Worm (Caenorhabditis elegans) whole organism, midembryonic: ENCODE measurements around the gene C53C7.3.

ENCODE experiments used
- T22C8.4 ChIP-seq: fragments of 200-800 bp; sonication (Bioruptor generic); IDR thresholded peaks from 2 replicates; pipeline ENCODE4 v1.3.6; 2022; ENCODE audit warnings: missing genetic modification characterization, missing compliant biosample characterization
- cog-1 ChIP-seq: sonication (generic microtip); optimal IDR thresholded peaks from 2 replicates; lab custom pipeline; 2016; ENCODE audit warnings: missing genetic modification characterization, missing compliant biosample characterization
- flt-1 ChIP-seq: fragments of 200-800 bp; sonication (Bioruptor generic); IDR thresholded peaks from 2 replicates; pipeline ENCODE4 v1.3.6; 2022; ENCODE audit warnings: missing genetic modification characterization, missing compliant biosample characterization
- klf-2 ChIP-seq: fragments of 200-800 bp; sonication (Bioruptor generic); conservative IDR thresholded peaks from 2 replicates; pipeline ENCODE4 v1.3.6; 2022; ENCODE audit warnings: missing genetic modification reagents, missing genetic modification characterization, missing compliant biosample characterization
- med-1 ChIP-seq: sonication (generic microtip); optimal IDR thresholded peaks from 2 replicates; lab custom pipeline; 2017; ENCODE audit warnings: missing genetic modification characterization, mild to moderate bottlenecking, missing compliant biosample characterization, antibody characterized with exemption, missing genetic modification reagents; ENCODE audit not compliant: insufficient read depth
- ref-1 ChIP-seq: fragments of 200-800 bp; sonication (Bioruptor generic); conservative IDR thresholded peaks from 2 replicates; pipeline ENCODE4 v1.3.6; 2022; ENCODE audit warnings: missing genetic modification reagents, missing genetic modification characterization, missing compliant biosample characterization
- tab-1 ChIP-seq: fragments of 200-800 bp; sonication (Bioruptor generic); IDR thresholded peaks from 2 replicates; pipeline ENCODE4 v1.3.6; 2022; ENCODE audit warnings: missing genetic modification characterization, missing compliant biosample characterization
- ztf-23 ChIP-seq: fragments of 200-800 bp; sonication (Bioruptor generic); IDR thresholded peaks from 2 replicates; pipeline ENCODE4 v1.3.6; 2022; ENCODE audit warnings: missing genetic modification reagents, missing genetic modification characterization, missing compliant biosample characterization
- ztf-29 ChIP-seq: fragments of 200-800 bp; sonication (Bioruptor generic); IDR thresholded peaks from 2 replicates; pipeline ENCODE4 v1.3.6; 2022; ENCODE audit warnings: missing genetic modification reagents, missing genetic modification characterization, missing compliant biosample characterization

The C53C7.3 gene

DNA sequence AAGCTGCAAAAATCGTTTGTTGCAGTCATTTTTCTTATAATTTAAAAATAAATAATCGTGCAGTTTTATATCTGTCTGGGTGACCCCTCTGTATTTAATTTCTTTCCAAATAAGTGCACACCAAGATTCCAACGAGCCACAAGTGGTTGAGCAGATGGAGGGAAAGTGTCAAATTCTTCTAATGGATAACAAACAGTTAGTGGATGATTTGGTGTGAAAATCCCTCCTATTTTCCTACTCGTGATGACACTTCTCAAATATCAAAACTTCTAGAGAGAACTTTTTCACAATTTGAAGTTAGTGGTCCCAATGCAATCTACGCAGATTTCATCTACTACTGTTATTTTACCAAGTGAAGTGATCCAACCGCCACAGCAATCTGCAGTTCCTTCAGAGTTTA is 26.0 kb downstream of the C53C7.3 start, which contains the start of gene ceh-28:
TSS of gene ceh-28 (plus strand) at position 301 of the 400 bp plus-strand sequence.
- TF ChIP-seq klf-2, result no peak
- TF ChIP-seq ref-1 (GFP tag; lab: Robert Waterston, UW), result no peak
- no peak for TF ChIP-seq tab-1 (GFP tag; lab: Robert Waterston, UW)
- TF ChIP-seq ztf-29 (GFP tag; lab: Robert Waterston, UW), result no peak
- TF ChIP-seq ztf-23 (GFP tag; lab: Robert Waterston, UW), result no peak
- no peak for TF ChIP-seq cog-1 (tag; lab: Kevin White, UChicago)
- no peak for TF ChIP-seq med-1 (GFP tag; lab: Kevin White, UChicago)
- TF ChIP-seq flt-1 (GFP tag; lab: Robert Waterston, UW), result no peak
- no peak for TF ChIP-seq T22C8.4 (GFP tag; lab: Robert Waterston, UW)

- TF ChIP-seq flt-1 (GFP tag; lab: Robert Waterston, UW) (no peak), med-1 (GFP tag; lab: Kevin White, UChicago) (no peak), tab-1 (GFP tag; lab: Robert Waterston, UW) (no peak), T22C8.4 (GFP tag; lab: Robert Waterston, UW) (no peak), ztf-23 (GFP tag; lab: Robert Waterston, UW) (no peak), cog-1 (tag; lab: Kevin White, UChicago) (no peak), ztf-29 (GFP tag; lab: Robert Waterston, UW) (no peak), ref-1 (GFP tag; lab: Robert Waterston, UW) (no peak), klf-2 (no peak)
Observed at ce11 chrX:13077872-13078271, 29.5 kb downstream of the C53C7.3 start, which contains the start of gene K03A11.4. K03A11.4 (plus strand) TSS chrX:13078172.

- no peak for TF ChIP-seq klf-2
- TF ChIP-seq ref-1 (GFP tag; lab: Robert Waterston, UW), result no peak
- TF ChIP-seq ztf-29 (GFP tag; lab: Robert Waterston, UW), result no peak
- TF ChIP-seq med-1 (GFP tag; lab: Kevin White, UChicago), result no peak
- TF ChIP-seq flt-1 (GFP tag; lab: Robert Waterston, UW), result no peak
- no peak for TF ChIP-seq cog-1 (tag; lab: Kevin White, UChicago)
- no peak for TF ChIP-seq ztf-23 (GFP tag; lab: Robert Waterston, UW)
- no peak for TF ChIP-seq tab-1 (GFP tag; lab: Robert Waterston, UW)
- no peak for TF ChIP-seq T22C8.4 (GFP tag; lab: Robert Waterston, UW)
Observed at ce11 chrX:13082326-13082725, 34.0 kb downstream of the C53C7.3 start, which contains the start of gene str-10. str-10 (plus strand) TSS chrX:13082626.

DNA sequence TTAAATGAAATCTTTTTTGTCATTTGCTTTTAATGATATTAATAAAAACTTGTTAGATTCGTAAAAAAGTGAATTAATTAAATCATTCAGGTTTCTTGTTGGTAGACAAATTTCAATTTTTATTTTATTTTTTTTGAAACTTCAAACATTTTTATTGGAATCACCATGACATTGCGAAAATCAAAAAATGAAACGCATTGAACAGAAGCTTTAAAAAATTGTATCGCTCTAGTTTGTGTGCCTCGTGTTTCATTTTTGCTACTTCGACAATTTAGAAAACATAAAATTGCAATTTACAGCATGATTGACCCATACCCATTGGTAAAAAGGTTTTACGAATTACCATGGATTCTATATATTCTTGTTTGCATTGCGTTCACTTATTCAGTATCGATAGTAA is 35.9 kb downstream of the C53C7.3 start, which contains the start of gene R03G8.1:
TSS of gene R03G8.1 (plus strand) at position 301 of the 400 bp plus-strand sequence.
- TF ChIP-seq ztf-23 (GFP tag; lab: Robert Waterston, UW) (no peak), med-1 (GFP tag; lab: Kevin White, UChicago) (no peak), ztf-29 (GFP tag; lab: Robert Waterston, UW) (no peak)

- TF ChIP-seq cog-1 (tag; lab: Kevin White, UChicago) (no peak), ztf-23 (GFP tag; lab: Robert Waterston, UW) (no peak), klf-2 (no peak), med-1 (GFP tag; lab: Kevin White, UChicago) (no peak), flt-1 (GFP tag; lab: Robert Waterston, UW) (no peak), T22C8.4 (GFP tag; lab: Robert Waterston, UW) (no peak), ztf-29 (GFP tag; lab: Robert Waterston, UW) (no peak), tab-1 (GFP tag; lab: Robert Waterston, UW) (no peak), ref-1 (GFP tag; lab: Robert Waterston, UW) (no peak)
Observed at ce11 chrX:13088539-13088938, 40.2 kb downstream of the C53C7.3 start.

DNA sequence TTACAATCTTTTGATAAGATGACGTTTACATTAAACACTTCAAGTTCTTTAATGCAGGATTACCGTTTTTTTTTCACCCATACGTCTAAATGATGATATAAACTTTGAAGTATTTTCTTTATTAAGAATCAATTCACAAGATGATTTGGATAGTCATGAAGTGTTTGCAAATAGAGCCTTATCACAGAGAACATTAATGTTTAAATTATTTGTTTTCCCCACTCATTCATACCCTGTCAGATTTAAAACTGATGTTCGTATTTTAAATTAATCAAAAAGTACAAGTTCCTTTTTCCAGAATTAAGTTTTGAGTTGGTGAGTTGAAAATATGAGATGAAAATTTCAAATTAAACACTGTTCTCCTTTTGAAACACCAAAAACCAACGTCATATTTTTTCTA is 42.3 kb downstream of the C53C7.3 start, which contains the start of gene R03G8.3:
TSS of gene R03G8.3 (plus strand) at position 301 of the 400 bp plus-strand sequence.
- TF ChIP-seq cog-1 (tag; lab: Kevin White, UChicago) (no peak), T22C8.4 (GFP tag; lab: Robert Waterston, UW) (no peak), med-1 (GFP tag; lab: Kevin White, UChicago) (no peak), ztf-23 (GFP tag; lab: Robert Waterston, UW) (no peak)

DNA sequence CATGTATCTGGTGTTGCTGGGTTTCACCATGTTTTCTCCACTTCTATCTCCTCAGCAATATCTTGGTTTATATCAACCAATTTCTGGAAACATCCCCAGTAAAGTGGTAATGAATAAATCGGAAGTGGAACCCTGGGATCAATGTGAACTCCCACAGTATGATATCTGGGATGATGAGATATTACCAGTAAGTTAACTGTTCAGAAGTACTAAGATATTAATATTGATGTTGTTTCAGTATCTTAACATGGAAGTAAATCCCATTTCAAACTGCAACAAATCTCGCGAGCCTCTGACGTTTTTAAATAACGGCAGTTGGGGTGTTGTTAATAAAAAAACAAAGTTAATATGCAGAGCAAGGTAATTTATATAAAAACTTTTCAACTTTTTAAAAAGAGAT is 42.8 kb downstream of the C53C7.3 start:
- TF ChIP-seq cog-1 (tag; lab: Kevin White, UChicago) (no peak), med-1 (GFP tag; lab: Kevin White, UChicago) (no peak), flt-1 (GFP tag; lab: Robert Waterston, UW) (no peak), ztf-23 (GFP tag; lab: Robert Waterston, UW) (no peak), klf-2 (no peak), T22C8.4 (GFP tag; lab: Robert Waterston, UW) (no peak), ref-1 (GFP tag; lab: Robert Waterston, UW) (no peak), ztf-29 (GFP tag; lab: Robert Waterston, UW) (no peak), tab-1 (GFP tag; lab: Robert Waterston, UW) (no peak)

DNA sequence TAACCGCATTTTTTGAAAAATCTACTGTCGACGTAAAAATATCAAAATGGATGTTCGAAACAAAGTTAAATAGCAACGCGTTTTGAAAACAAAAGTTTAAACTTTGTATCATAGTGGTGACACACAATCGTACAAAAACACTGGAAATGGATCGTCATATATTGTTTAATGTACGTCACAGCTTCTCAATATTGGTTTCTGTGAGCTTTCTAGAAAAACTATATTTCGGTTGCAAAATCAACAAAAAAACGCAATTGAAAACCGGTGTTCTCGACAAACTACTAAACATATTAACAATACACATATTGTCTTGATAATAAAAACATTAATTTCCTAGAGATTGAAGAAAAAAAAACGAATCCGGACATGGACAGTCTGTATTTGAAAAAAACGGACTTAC is 52.1 kb downstream of the C53C7.3 start, which contains the start of gene R03G8.6:
TSS of gene R03G8.6 (minus strand) at position 101 of the 400 bp plus-strand sequence.
- TF ChIP-seq ref-1 (GFP tag; lab: Robert Waterston, UW) (no peak), med-1 (GFP tag; lab: Kevin White, UChicago) (no peak), cog-1 (tag; lab: Kevin White, UChicago) (no peak), ztf-29 (GFP tag; lab: Robert Waterston, UW) (no peak), flt-1 (GFP tag; lab: Robert Waterston, UW) (no peak), tab-1 (GFP tag; lab: Robert Waterston, UW) (no peak), ztf-23 (GFP tag; lab: Robert Waterston, UW) (no peak), klf-2 (no peak), T22C8.4 (GFP tag; lab: Robert Waterston, UW) (no peak)
